Worm (Caenorhabditis elegans): ENCODE data around the gene srd-67.

ce11 chrIII:2251348-2251747 is 5.7 kb upstream of the srd-67 start, which contains the start of gene fbxa-7:
- TF ChIP-seq him-1 (tag; optimal IDR thresholded peaks at IDR 0.05) (no peak), dao-5 (tag; optimal IDR thresholded peaks at IDR 0.05) (no peak), W03F9.2 (tag; optimal IDR thresholded peaks at IDR 0.05) (no peak)

All from whole organism, L4/young adult.